Fruit fly (Drosophila melanogaster) whole organism, prepupa: ENCODE measurements around the gene bark.

ENCODE experiments used
- Blimp-1 ChIP-seq: fragments of 200-800 bp; sonication (Bioruptor generic); optimal IDR thresholded peaks from 3 replicates; lab custom pipeline; 2017; ENCODE audit warnings: missing biosample characterization, missing genetic modification characterization, mild to moderate bottlenecking, moderate library complexity, missing genetic modification reagents
- CG10631 ChIP-seq: fragments of 200-800 bp; sonication (Bioruptor generic); optimal IDR thresholded peaks from 2 replicates; lab custom pipeline; 2016; ENCODE audit warnings: missing biosample characterization, missing genetic modification characterization
- CG10669 ChIP-seq: fragments of 200-800 bp; sonication (Bioruptor generic); optimal IDR thresholded peaks from 3 replicates; lab custom pipeline; 2018; ENCODE audit warnings: missing biosample characterization, mild to moderate bottlenecking, missing genetic modification characterization, moderate library complexity
- CG11762 ChIP-seq: fragments of 200-800 bp; sonication (Bioruptor generic); optimal IDR thresholded peaks from 3 replicates; lab custom pipeline; 2016; ENCODE audit warnings: missing biosample characterization, missing genetic modification characterization; ENCODE audit not compliant: insufficient read depth
- CG11902 ChIP-seq: fragments of 200-800 bp; sonication (Bioruptor generic); optimal IDR thresholded peaks from 3 replicates; lab custom pipeline; 2016; ENCODE audit warnings: missing biosample characterization, missing genetic modification characterization
- CG16779 ChIP-seq: fragments of 200-800 bp; sonication (Bioruptor generic); optimal IDR thresholded peaks from 3 replicates; lab custom pipeline; 2017; ENCODE audit warnings: missing biosample characterization, mild to moderate bottlenecking, missing genetic modification characterization
- CG3032 ChIP-seq: fragments of 200-800 bp; optimal IDR thresholded peaks from 2 replicates; lab custom pipeline; 2019; ENCODE audit warnings: missing biosample characterization, mild to moderate bottlenecking, missing genetic modification characterization, moderate library complexity
- CG32006 ChIP-seq: fragments of 200-800 bp; sonication (Bioruptor generic); optimal IDR thresholded peaks from 3 replicates; lab custom pipeline; 2017; ENCODE audit warnings: missing biosample characterization, mild to moderate bottlenecking, missing genetic modification characterization
- CG3919 ChIP-seq: fragments of 200-800 bp; sonication (Bioruptor generic); optimal IDR thresholded peaks from 3 replicates; lab custom pipeline; 2016; ENCODE audit warnings: missing biosample characterization, missing genetic modification characterization
- CG4318 ChIP-seq: fragments of 200-800 bp; sonication (Bioruptor generic); optimal IDR thresholded peaks from 3 replicates; lab custom pipeline; 2017; ENCODE audit warnings: missing biosample characterization, mild to moderate bottlenecking, missing genetic modification characterization
- CG6163 ChIP-seq: fragments of 200-800 bp; sonication (Bioruptor generic); IDR thresholded peaks from 3 replicates; pipeline ENCODE4 v1.3.6; 2022; ENCODE audit warnings: missing biosample characterization, missing genetic modification characterization
- CG6276 ChIP-seq: fragments of 200-800 bp; sonication (Bioruptor generic); optimal IDR thresholded peaks from 2 replicates; lab custom pipeline; 2017; ENCODE audit warnings: missing biosample characterization, mild to moderate bottlenecking, missing genetic modification characterization
- CG6792 ChIP-seq: fragments of 200-800 bp; sonication (Bioruptor generic); optimal IDR thresholded peaks from 3 replicates; lab custom pipeline; 2016; ENCODE audit warnings: missing biosample characterization, missing genetic modification characterization
- CG6854 ChIP-seq: fragments of 200-800 bp; sonication (Bioruptor generic); optimal IDR thresholded peaks from 2 replicates; lab custom pipeline; 2017; ENCODE audit warnings: missing biosample characterization, mild to moderate bottlenecking, missing genetic modification characterization
- CG7368 ChIP-seq: fragments of 200-800 bp; sonication (Bioruptor generic); optimal IDR thresholded peaks from 3 replicates; lab custom pipeline; 2016; ENCODE audit warnings: missing biosample characterization, missing genetic modification characterization
- CG8119 ChIP-seq: fragments of 200-800 bp; sonication (Bioruptor generic); IDR thresholded peaks from 3 replicates; pipeline ENCODE4 v1.3.6; 2022; ENCODE audit warnings: missing biosample characterization, missing genetic modification characterization
- CG8319 ChIP-seq: fragments of 200-800 bp; sonication (Bioruptor generic); optimal IDR thresholded peaks from 3 replicates; lab custom pipeline; 2016; ENCODE audit warnings: missing biosample characterization, missing genetic modification characterization
- CG8632 ChIP-seq: fragments of 200-800 bp; sonication (Bioruptor generic); optimal IDR thresholded peaks from 3 replicates; lab custom pipeline; 2016; ENCODE audit warnings: missing biosample characterization, missing genetic modification characterization
- CG9139 ChIP-seq: fragments of 200-800 bp; sonication (Bioruptor generic); optimal IDR thresholded peaks from 3 replicates; lab custom pipeline; 2017; ENCODE audit warnings: missing biosample characterization, mild to moderate bottlenecking, missing genetic modification characterization
- Eip75B ChIP-seq: fragments of 200-800 bp; sonication (Bioruptor generic); optimal IDR thresholded peaks from 3 replicates; lab custom pipeline; 2016; ENCODE audit warnings: missing biosample characterization, missing genetic modification characterization
- Ets21C ChIP-seq: fragments of 200-800 bp; sonication (Bioruptor generic); optimal IDR thresholded peaks from 3 replicates; lab custom pipeline; 2016; ENCODE audit warnings: missing biosample characterization, missing genetic modification characterization
- Gug ChIP-seq: fragments of 200-800 bp; sonication (Bioruptor generic); IDR thresholded peaks from 2 replicates; pipeline ENCODE4 v1.3.6; 2022; ENCODE audit warnings: missing biosample characterization, missing genetic modification characterization
- Hr39 ChIP-seq: fragments of 200-800 bp; sonication (Bioruptor generic); optimal IDR thresholded peaks from 2 replicates; lab custom pipeline; 2016; ENCODE audit warnings: missing biosample characterization, missing genetic modification characterization
- Lpt ChIP-seq: fragments of 200-800 bp; sonication (Bioruptor generic); optimal IDR thresholded peaks from 3 replicates; lab custom pipeline; 2016; ENCODE audit warnings: missing biosample characterization, missing genetic modification characterization
- Met ChIP-seq: fragments of 200-800 bp; sonication (Bioruptor generic); optimal IDR thresholded peaks from 3 replicates; lab custom pipeline; 2016; ENCODE audit warnings: missing biosample characterization, missing genetic modification characterization
- OdsH ChIP-seq: fragments of 200-800 bp; sonication (Bioruptor generic); optimal IDR thresholded peaks from 3 replicates; lab custom pipeline; 2016; ENCODE audit warnings: missing biosample characterization, missing genetic modification characterization
- Smox ChIP-seq: fragments of 200-800 bp; sonication (Bioruptor generic); optimal IDR thresholded peaks from 3 replicates; lab custom pipeline; 2016; ENCODE audit warnings: missing biosample characterization, missing genetic modification characterization
- Sox102F ChIP-seq: fragments of 200-800 bp; sonication (Bioruptor generic); optimal IDR thresholded peaks from 2 replicates; lab custom pipeline; 2016; ENCODE audit warnings: missing biosample characterization, mild to moderate bottlenecking, missing genetic modification characterization
- Sox14 ChIP-seq: fragments of 200-800 bp; sonication (Bioruptor generic); optimal IDR thresholded peaks from 3 replicates; lab custom pipeline; 2016; ENCODE audit warnings: missing biosample characterization, missing genetic modification characterization
- Sox15 ChIP-seq: fragments of 200-800 bp; sonication (Bioruptor generic); optimal IDR thresholded peaks from 3 replicates; lab custom pipeline; 2016; ENCODE audit warnings: missing biosample characterization, missing genetic modification characterization
- acj6 ChIP-seq: fragments of 200-800 bp; sonication (Bioruptor generic); optimal IDR thresholded peaks from 3 replicates; lab custom pipeline; 2016; ENCODE audit warnings: missing biosample characterization, missing genetic modification characterization
- dac ChIP-seq: fragments of 200-800 bp; sonication (Bioruptor generic); optimal IDR thresholded peaks from 2 replicates; lab custom pipeline; 2017; ENCODE audit warnings: missing biosample characterization, mild to moderate bottlenecking, missing genetic modification characterization
- dsx ChIP-seq: fragments of 200-800 bp; optimal IDR thresholded peaks from 3 replicates; lab custom pipeline; 2019; ENCODE audit warnings: missing biosample characterization, mild to moderate bottlenecking, missing genetic modification characterization, moderate library complexity; ENCODE audit not compliant: poor library complexity, severe bottlenecking
- eg ChIP-seq: fragments of 200-800 bp; sonication (Bioruptor generic); IDR thresholded peaks from 3 replicates; pipeline ENCODE4 v1.3.6; 2022; ENCODE audit warnings: missing biosample characterization, missing genetic modification characterization
- esn ChIP-seq: fragments of 200-800 bp; sonication (Bioruptor generic); optimal IDR thresholded peaks from 2 replicates; lab custom pipeline; 2016; ENCODE audit warnings: missing biosample characterization, mild to moderate bottlenecking, missing genetic modification characterization, moderate library complexity
- fd59A ChIP-seq: fragments of 200-800 bp; sonication (Bioruptor generic); optimal IDR thresholded peaks from 2 replicates; lab custom pipeline; 2017; ENCODE audit warnings: missing biosample characterization, mild to moderate bottlenecking, missing genetic modification characterization, missing genetic modification reagents
- fd85E ChIP-seq: fragments of 200-800 bp; sonication (Bioruptor generic); optimal IDR thresholded peaks from 3 replicates; lab custom pipeline; 2016; ENCODE audit warnings: missing biosample characterization, missing genetic modification characterization
- lz ChIP-seq: fragments of 200-800 bp; sonication (Bioruptor generic); optimal IDR thresholded peaks from 3 replicates; lab custom pipeline; 2016; ENCODE audit warnings: missing biosample characterization, missing genetic modification characterization
- spab ChIP-seq: fragments of 200-800 bp; sonication (Bioruptor generic); optimal IDR thresholded peaks from 2 replicates; lab custom pipeline; 2017; ENCODE audit warnings: missing biosample characterization, mild to moderate bottlenecking, missing genetic modification characterization, missing genetic modification reagents
- ss ChIP-seq, 2 experiments: fragments of 200-800 bp; sonication (Bioruptor generic); optimal IDR thresholded peaks; 2 replicates in 1 of 2; 3 replicates in 1 of 2; lab custom pipeline; 2017 to 2018; ENCODE audit warnings: mild to moderate bottlenecking in 2 of 2, missing biosample characterization in 2 of 2, missing genetic modification characterization in 2 of 2, moderate library complexity in 1 of 2
- svp ChIP-seq: fragments of 200-800 bp; sonication (Bioruptor generic); peaks from one replicate; lab custom pipeline; 2016; ENCODE audit warnings: missing biosample characterization, missing genetic modification characterization
- topi ChIP-seq: fragments of 200-800 bp; sonication (Bioruptor generic); optimal IDR thresholded peaks from 3 replicates; lab custom pipeline; 2016; ENCODE audit warnings: missing biosample characterization, missing genetic modification characterization
- vri ChIP-seq: fragments of 200-800 bp; sonication (Bioruptor generic); optimal IDR thresholded peaks from 3 replicates; lab custom pipeline; 2016; ENCODE audit warnings: missing biosample characterization, mild to moderate bottlenecking, missing genetic modification characterization

Gene bark

DNA sequence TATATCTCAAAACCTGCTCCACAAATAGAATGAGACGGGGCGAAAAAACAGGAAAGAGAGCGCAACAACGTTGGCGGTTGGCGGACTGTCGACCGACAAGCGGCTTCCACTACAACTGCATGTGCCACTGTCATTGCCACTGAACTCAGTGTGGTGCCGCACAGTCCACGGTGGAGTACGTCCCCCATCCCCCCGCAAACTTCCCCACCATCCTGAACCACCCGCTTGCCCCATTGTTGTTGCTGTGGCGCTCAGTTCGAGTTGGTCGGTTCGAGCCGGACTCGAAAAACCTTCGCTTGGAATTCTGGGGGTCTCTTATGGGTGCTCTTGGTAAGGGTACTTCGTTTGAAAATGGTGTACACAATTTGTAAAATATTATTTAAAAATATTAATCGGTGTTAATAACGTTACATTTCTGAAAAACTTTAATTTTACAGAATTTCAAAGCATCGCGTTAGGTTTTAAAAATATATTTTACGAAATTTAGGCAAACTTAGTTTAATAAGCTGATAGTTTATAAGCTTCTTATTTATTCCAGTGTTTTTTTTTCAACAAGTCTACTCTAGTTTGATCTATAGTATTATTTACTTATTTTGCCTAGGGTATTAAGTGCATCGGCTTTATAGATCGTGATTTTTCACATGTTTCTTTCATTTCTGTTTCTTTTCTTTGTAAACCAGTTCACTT is 13.9 kb upstream of the bark start (continued):
- TF ChIP-seq fd59A (GFP tag; lab: Kevin White, UChicago) (peak; percentile 53), svp (GFP tag; lab: Kevin White, UChicago) (peak; percentile 91), topi (GFP tag; lab: Kevin White, UChicago) (peak; percentile 83), Sox102F (GFP tag; lab: Kevin White, UChicago) (peak; percentile 55), vri (GFP tag; lab: Kevin White, UChicago) (peak; percentile 15), Ets21C (GFP tag; lab: Kevin White, UChicago) (peak; percentile 49), CG6163 (GFP tag; lab: Robert Waterston, UW) (peak; percentile 32; the same call in 1 of the 3 replicates), Hr39 (GFP tag; lab: Kevin White, UChicago) (peak; percentile 67), dac (GFP tag; lab: Kevin White, UChicago) (peak; percentile 39), CG9139 (GFP tag; lab: Kevin White, UChicago) (no peak)

DNA sequence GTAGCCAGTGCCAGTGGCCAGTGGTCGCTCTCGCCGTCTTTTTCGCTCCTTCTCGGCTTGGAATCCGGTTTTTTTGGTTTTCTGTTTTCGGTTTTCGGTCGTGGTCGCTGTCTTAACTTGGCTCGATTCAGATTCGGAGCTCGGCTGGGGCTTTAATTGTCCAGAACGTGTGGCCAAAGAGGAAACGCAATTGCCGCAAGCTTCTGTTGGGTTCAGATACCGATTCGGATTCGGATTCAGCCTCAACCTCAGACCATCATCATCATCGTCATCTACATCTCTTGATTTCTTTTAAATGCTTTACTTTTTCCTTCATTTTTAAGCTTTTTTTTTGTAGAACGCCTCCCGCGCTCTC is 13.4 kb upstream of the bark start:
- TF ChIP-seq Blimp-1 (GFP tag; lab: Kevin White, UChicago) = no peak
- TF ChIP-seq eg (GFP tag; lab: Robert Waterston, UW) = no peak
- no peak for TF ChIP-seq Smox
- TF ChIP-seq Sox15 (GFP tag; lab: Kevin White, UChicago) = no peak
- no peak for TF ChIP-seq Eip75B
- TF ChIP-seq fd85E (GFP tag; lab: Kevin White, UChicago) = no peak
- TF ChIP-seq CG4318 (GFP tag; lab: Kevin White, UChicago) = no peak
- TF ChIP-seq Sox14 (GFP tag; lab: Kevin White, UChicago) = no peak
- no peak for TF ChIP-seq CG11902 (GFP tag; lab: Kevin White, UChicago)

DNA sequence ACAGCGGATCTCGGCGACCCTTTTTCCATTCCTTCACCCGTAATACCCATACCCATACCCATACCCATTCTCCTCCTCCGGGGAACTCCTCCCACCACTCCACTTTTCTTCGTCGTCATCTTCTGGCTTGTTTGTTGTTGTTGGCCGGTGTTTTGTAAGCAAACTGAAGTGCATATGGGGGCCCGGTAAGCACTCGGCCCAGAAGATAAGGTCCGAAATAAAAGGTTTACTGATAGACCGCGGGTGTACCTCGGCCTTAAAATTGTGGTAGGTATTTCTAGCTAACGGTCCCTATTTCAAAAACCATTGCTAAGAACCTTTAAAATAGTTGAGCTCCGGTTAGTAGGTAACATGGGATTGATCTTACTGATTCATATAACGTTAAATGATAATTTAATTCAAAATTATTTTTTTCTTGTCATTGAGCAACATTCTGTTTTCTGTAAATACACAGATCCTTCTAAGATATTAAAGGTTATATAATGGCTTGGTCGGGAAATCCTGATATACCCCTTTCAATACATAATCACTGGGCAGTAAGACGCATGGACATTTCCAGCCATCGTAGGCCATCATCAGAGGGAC is 11.1 kb upstream of the bark start:
- TF ChIP-seq CG7368 (GFP tag; lab: Kevin White, UChicago) (no peak), CG3032 (peak; percentile 45), Gug (GFP tag; lab: Robert Waterston, UW) (no peak), esn (GFP tag; lab: Kevin White, UChicago) (peak; percentile 41), CG9139 (GFP tag; lab: Kevin White, UChicago) (no peak), Blimp-1 (GFP tag; lab: Kevin White, UChicago) (no peak), CG8632 (GFP tag; lab: Kevin White, UChicago) (peak; percentile 30), fd59A (GFP tag; lab: Kevin White, UChicago) (peak; percentile 50), svp (GFP tag; lab: Kevin White, UChicago) (peak; percentile 77), Lpt (GFP tag; lab: Kevin White, UChicago) (no peak), Eip75B (peak; percentile 29), OdsH (GFP tag; lab: Kevin White, UChicago) (peak; percentile 63), Met (GFP tag; lab: Kevin White, UChicago) (peak; percentile 31), dsx (GFP tag; lab: Kevin White, UChicago) (no peak), Sox15 (GFP tag; lab: Kevin White, UChicago) (peak; percentile 1), fd85E (GFP tag; lab: Kevin White, UChicago) (no peak), CG8119 (GFP tag; lab: Robert Waterston, UW) (peak; percentile 55), eg (GFP tag; lab: Robert Waterston, UW) (no peak), lz (GFP tag; lab: Kevin White, UChicago) (peak; percentile 53), ss (GFP tag; optimal IDR thresholded peaks at IDR 0.05; lab: Kevin White, UChicago) (no peak), Sox102F (GFP tag; lab: Kevin White, UChicago) (peak; percentile 50), CG6792 (GFP tag; lab: Kevin White, UChicago) (peak; percentile 18), CG8319 (GFP tag; lab: Kevin White, UChicago) (peak; percentile 20), Hr39 (GFP tag; lab: Kevin White, UChicago) (peak; percentile 49), CG6854 (GFP tag; lab: Kevin White, UChicago) (no peak), CG4318 (GFP tag; lab: Kevin White, UChicago) (peak; percentile 13), CG3919 (peak; percentile 45), CG16779 (no peak), Ets21C (GFP tag; lab: Kevin White, UChicago) (peak; percentile 27), spab (GFP tag; lab: Kevin White, UChicago) (peak; percentile 42), CG6276 (GFP tag; lab: Kevin White, UChicago) (no peak), Smox (no peak), CG10631 (GFP tag; lab: Kevin White, UChicago) (peak; percentile 63), CG11762 (GFP tag; lab: Kevin White, UChicago) (no peak), topi (GFP tag; lab: Kevin White, UChicago) (peak; percentile 61), vri (GFP tag; lab: Kevin White, UChicago) (peak; percentile 67), CG11902 (GFP tag; lab: Kevin White, UChicago) (peak; percentile 33), acj6 (GFP tag; lab: Kevin White, UChicago) (peak; percentile 73), CG10669 (GFP tag; lab: Kevin White, UChicago) (peak; percentile 41), CG32006 (GFP tag; lab: Kevin White, UChicago) (peak; percentile 50)
